Fruit fly (Drosophila melanogaster): ENCODE results near the gene CG14689.

CG14689 gene

DNA sequence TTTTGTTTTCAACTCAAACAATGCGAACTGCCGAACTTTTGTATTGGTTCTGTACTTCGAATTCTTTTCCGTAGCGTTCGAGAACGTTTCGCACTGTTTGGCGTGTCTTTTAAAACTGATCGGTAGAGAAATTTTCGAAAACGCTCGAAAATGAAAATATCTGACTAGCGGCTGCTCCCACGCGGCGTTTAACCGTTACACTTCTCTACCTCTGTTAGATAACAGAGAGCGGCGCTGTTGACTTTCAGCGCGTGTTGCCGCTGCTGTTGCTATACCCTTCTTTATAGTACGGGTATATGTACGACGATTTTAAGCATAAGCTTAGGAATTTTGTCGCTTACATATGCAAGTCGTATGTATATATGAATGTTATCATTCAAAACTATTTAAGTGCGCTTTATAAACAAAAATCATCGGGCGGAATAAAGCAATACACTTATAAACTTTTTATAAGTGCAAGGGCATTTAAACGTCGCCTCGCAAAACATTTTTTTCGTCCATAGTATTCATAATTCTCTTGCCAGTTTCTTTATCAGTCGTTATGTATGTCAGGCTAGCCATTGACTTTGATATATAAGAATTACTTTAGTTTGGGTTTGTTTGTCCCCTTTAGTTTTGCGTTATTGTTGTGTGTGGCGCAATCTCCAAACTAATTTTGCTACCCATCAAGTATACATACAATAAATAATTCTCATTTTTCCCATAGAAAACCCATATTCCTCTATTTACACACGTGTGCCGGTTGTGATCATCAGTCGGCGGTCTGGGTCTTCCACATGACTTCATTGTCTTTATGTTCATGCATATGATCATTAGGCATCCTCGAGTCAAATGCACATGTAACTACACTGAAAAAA, 30.0 kb downstream of the CG14689 start, which contains the start of gene Phyhd1 (continued):
- TF ChIP-seq Oli (tag; optimal IDR thresholded peaks at IDR 0.05) (peak; percentile 96), Hr51 (GFP tag; optimal IDR thresholded peaks at IDR 0.05) (peak; percentile 90 to 96), da (GFP tag; optimal IDR thresholded peaks at IDR 0.05) (peak; percentile 76), Fer1 (GFP tag; optimal IDR thresholded peaks at IDR 0.05) (peak; percentile 95), slp2 (GFP tag; optimal IDR thresholded peaks at IDR 0.05) (peak; percentile 93), grn (GFP tag; optimal IDR thresholded peaks at IDR 0.05) (peak; percentile 79), Spps (tag; optimal IDR thresholded peaks at IDR 0.05) (peak; percentile 92), CG11247 (GFP tag; IDR thresholded peaks at IDR 0.05) (peak; percentile 90), CG10543 (GFP tag; optimal IDR thresholded peaks at IDR 0.05) (peak; percentile 85), HLH4C (GFP tag; IDR thresholded peaks at IDR 0.05; ENCODE audit: partially characterized antibody) (no peak), Rfx (GFP tag; IDR thresholded peaks at IDR 0.05) (peak; percentile 96), al (GFP tag; IDR thresholded peaks at IDR 0.05) (peak; percentile 87), tup (GFP tag; optimal IDR thresholded peaks at IDR 0.05) (peak; percentile 85), fu2 (GFP tag; optimal IDR thresholded peaks at IDR 0.05) (peak; percentile 92), CG12219 (GFP tag; optimal IDR thresholded peaks at IDR 0.05) (peak; percentile 94), ems (GFP tag; optimal IDR thresholded peaks at IDR 0.05) (peak; percentile 95), salm (tag; optimal IDR thresholded peaks at IDR 0.05) (peak; percentile 95), Sry-β (GFP tag; optimal IDR thresholded peaks at IDR 0.05) (peak; percentile 55), sisA (GFP tag; IDR thresholded peaks at IDR 0.05) (peak; percentile 93), CG3847 (GFP tag; IDR thresholded peaks at IDR 0.05) (peak; percentile 92), CG1602 (GFP tag; optimal IDR thresholded peaks at IDR 0.05) (peak; percentile 95), ci (GFP tag; IDR thresholded peaks at IDR 0.05) (peak; percentile 97), pho (GFP tag; optimal IDR thresholded peaks at IDR 0.05) (peak; percentile 94), CG12391 (tag; optimal IDR thresholded peaks at IDR 0.05) (peak; percentile 95), jing (GFP tag; optimal IDR thresholded peaks at IDR 0.05) (peak; percentile 90), mld (GFP tag; IDR thresholded peaks at IDR 0.05; ENCODE audit: partially characterized antibody) (no peak), nom (GFP tag; optimal IDR thresholded peaks at IDR 0.05) (no peak), Lim3 (GFP tag; IDR thresholded peaks at IDR 0.05) (peak; percentile 82; the same call in 1 of the 2 replicates), schlank (tag; optimal IDR thresholded peaks at IDR 0.05) (peak; percentile 88), HLH3B (GFP tag; IDR thresholded peaks at IDR 0.05) (peak; percentile 97), NC2α (GFP tag; optimal IDR thresholded peaks at IDR 0.05) (peak; percentile 93), pzg (GFP tag; optimal IDR thresholded peaks at IDR 0.05) (peak; percentile 21), CG18599 (GFP tag; optimal IDR thresholded peaks at IDR 0.05) (peak; percentile 95), E2f2 (GFP tag; IDR thresholded peaks at IDR 0.05) (peak; percentile 76), CG13424 (tag; optimal IDR thresholded peaks at IDR 0.05) (peak; percentile 91), CG17385 (GFP tag; optimal IDR thresholded peaks at IDR 0.05) (peak; percentile 89), Deaf1 (tag; optimal IDR thresholded peaks at IDR 0.05) (peak; percentile 79), bigmax (GFP tag; optimal IDR thresholded peaks at IDR 0.05) (peak; percentile 2), CG4854 (GFP tag; optimal IDR thresholded peaks at IDR 0.05) (peak; percentile 94), Optix (GFP tag; IDR thresholded peaks at IDR 0.05) (peak; percentile 82), CG15514 (GFP tag; optimal IDR thresholded peaks at IDR 0.05) (peak; percentile 91), CG6854 (GFP tag; optimal IDR thresholded peaks at IDR 0.05) (peak; percentile 85), emc (GFP tag; optimal IDR thresholded peaks at IDR 0.05) (peak; percentile 89), Eip74EF (GFP tag; optimal IDR thresholded peaks at IDR 0.05) (peak in 1 of 2 experiments; percentile 91), CG16813 (GFP tag; IDR thresholded peaks at IDR 0.05; ENCODE audit: partially characterized antibody) (no peak), gfzf (GFP tag; optimal IDR thresholded peaks at IDR 0.05) (peak; percentile 10), H15 (GFP tag; IDR thresholded peaks at IDR 0.05) (peak; percentile 87), CG11456 (GFP tag; IDR thresholded peaks at IDR 0.05) (peak; percentile 94)

All from whole organism, embryonic.